Fruit fly (Drosophila melanogaster): ENCODE data around the gene CG33177.

Gene CG33177

DNA sequence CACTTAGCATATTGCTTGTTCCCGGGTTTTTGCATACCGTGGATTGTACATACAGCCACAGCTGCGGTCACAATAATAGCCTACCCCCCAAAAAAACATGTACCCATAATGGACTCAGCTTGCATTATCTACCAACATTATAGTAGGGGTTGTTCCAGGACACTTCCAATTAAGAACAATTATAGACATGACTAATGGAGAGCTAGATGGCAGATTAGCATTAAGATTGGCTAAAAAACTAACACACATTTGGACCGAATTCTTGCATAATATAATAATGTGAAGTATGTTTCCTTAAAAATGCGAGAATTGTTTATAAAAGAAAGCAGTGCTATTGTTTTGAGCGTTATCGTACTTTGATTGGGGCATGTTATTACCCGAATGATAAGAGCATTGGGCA, 9.2 kb downstream of the CG33177 start (continued):
- TF ChIP-seq Hand (GFP tag; optimal IDR thresholded peaks at IDR 0.05) (no peak), CG14965 (GFP tag; optimal IDR thresholded peaks at IDR 0.05; ENCODE audit: borderline replicate concordance) (no peak), disco-r (GFP tag; optimal IDR thresholded peaks at IDR 0.05) (no peak), CG2120 (GFP tag; optimal IDR thresholded peaks at IDR 0.05) (peak; percentile 18), CG17186 (GFP tag; optimal IDR thresholded peaks at IDR 0.05) (no peak), Lpt (GFP tag; optimal IDR thresholded peaks at IDR 0.05) (no peak), Hmr (GFP tag; optimal IDR thresholded peaks at IDR 0.05) (peak; percentile 30), tap (tag; optimal IDR thresholded peaks at IDR 0.05) (no peak), esg (GFP tag; conservative IDR thresholded peaks at IDR 0.05) (0 out of 2 replicates have a peak, but pooled peaks have one; percentile 11), Dek (tag; optimal IDR thresholded peaks at IDR 0.05) (no peak), lab (GFP tag; optimal IDR thresholded peaks at IDR 0.05) (peak; percentile 19)

DNA sequence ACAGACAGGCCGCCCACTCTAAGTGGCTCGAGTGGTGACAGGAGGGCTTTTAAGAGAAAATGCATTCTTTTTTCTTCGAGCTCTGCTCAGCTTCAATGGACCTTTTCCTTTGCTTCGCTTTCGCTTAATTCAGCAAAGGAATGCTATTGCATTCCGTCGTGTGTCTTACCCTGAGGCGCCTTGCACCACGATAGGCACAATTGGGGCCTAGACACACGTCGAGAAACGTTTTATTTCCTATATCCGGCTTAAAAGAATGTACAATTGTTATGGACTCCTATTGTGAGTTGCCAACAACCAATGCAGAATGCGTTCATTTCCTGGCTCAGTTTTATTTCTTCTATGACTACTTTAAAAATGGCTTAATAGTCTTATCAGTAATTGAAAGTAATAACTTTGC, 10.0 kb downstream of the CG33177 start:
- TF ChIP-seq CG4617 (GFP tag; optimal IDR thresholded peaks at IDR 0.05; ENCODE audit: borderline replicate concordance) (no peak), dmrt11E (tag; optimal IDR thresholded peaks at IDR 0.05) (no peak), CG1233 (GFP tag; optimal IDR thresholded peaks at IDR 0.05) (no peak), phol (tag; optimal IDR thresholded peaks at IDR 0.05) (peak; percentile 6), CG30020 (tag; optimal IDR thresholded peaks at IDR 0.05) (peak; percentile 22), tna (GFP tag; IDR thresholded peaks at IDR 0.05; ENCODE audit: partially characterized antibody) (no peak), CG3838 (GFP tag; optimal IDR thresholded peaks at IDR 0.05) (no peak), CG8924 (tag; optimal IDR thresholded peaks at IDR 0.05) (no peak), CHES-1-like (GFP tag; optimal IDR thresholded peaks at IDR 0.05) (no peak), bsh (GFP tag; optimal IDR thresholded peaks at IDR 0.05) (no peak), Bdp1 (GFP tag; optimal IDR thresholded peaks at IDR 0.05) (no peak), CG7271 (tag; optimal IDR thresholded peaks at IDR 0.05) (peak; percentile 6), lov (optimal IDR thresholded peaks at IDR 0.05) (no peak), lov (GFP tag; IDR thresholded peaks at IDR 0.05) (no peak), Sin3A (optimal IDR thresholded peaks at IDR 0.05) (no peak), Camta (GFP tag; optimal IDR thresholded peaks at IDR 0.05) (no peak), Nf-YA (GFP tag; IDR thresholded peaks at IDR 0.05) (no peak), TFAM (GFP tag; optimal IDR thresholded peaks at IDR 0.05) (no peak), GATAe (GFP tag; conservative IDR thresholded peaks at IDR 0.05) (no peak), nerfin-1 (tag; optimal IDR thresholded peaks at IDR 0.05) (peak; percentile 1), NC2β (GFP tag; optimal IDR thresholded peaks at IDR 0.05) (no peak), hb (GFP tag; IDR thresholded peaks at IDR 0.05; ENCODE audit: partially characterized antibody) (no peak), wdn (GFP tag; IDR thresholded peaks at IDR 0.05) (no peak), dysf (GFP tag; IDR thresholded peaks at IDR 0.05) (no peak), CG2116 (GFP tag; optimal IDR thresholded peaks at IDR 0.05) (no peak), her (GFP tag; optimal IDR thresholded peaks at IDR 0.05) (no peak), knrl (GFP tag; IDR thresholded peaks at IDR 0.05; ENCODE audit: partially characterized antibody) (no peak), CG34376 (GFP tag; optimal IDR thresholded peaks at IDR 0.05) (no peak), CG5180 (GFP tag; optimal IDR thresholded peaks at IDR 0.05) (no peak), stwl (tag; optimal IDR thresholded peaks at IDR 0.05) (peak; percentile 83), CG6765 (GFP tag; optimal IDR thresholded peaks at IDR 0.05) (no peak), CG11247 (GFP tag; IDR thresholded peaks at IDR 0.05) (no peak), CG4820 (GFP tag; optimal IDR thresholded peaks at IDR 0.05) (no peak), zen (tag; optimal IDR thresholded peaks at IDR 0.05) (peak; percentile 55), CG30431 (GFP tag; optimal IDR thresholded peaks at IDR 0.05) (no peak), E2f2 (GFP tag; IDR thresholded peaks at IDR 0.05) (no peak), Rfx (GFP tag; IDR thresholded peaks at IDR 0.05) (no peak), CG13624 (GFP tag; optimal IDR thresholded peaks at IDR 0.05) (no peak), en (GFP tag; optimal IDR thresholded peaks at IDR 0.05) (no peak), CG11093 (GFP tag; IDR thresholded peaks at IDR 0.05) (no peak)

All from whole organism, embryonic.